Worm (Caenorhabditis elegans) whole organism, L3 larva: ENCODE results near the gene skr-21.
A peak's percentile ranks its signal among the peaks of the same experiment; 100 is the strongest.

ENCODE experiments used
- R02D3.7 ChIP-seq: fragments of 150-350 bp; optimal IDR thresholded peaks from 2 replicates; lab custom pipeline; 2014; ENCODE audit warnings: missing biosample characterization, missing genetic modification characterization
- aly-2 ChIP-seq: fragments of 150-350 bp; optimal IDR thresholded peaks from 2 replicates; lab custom pipeline; 2014; ENCODE audit warnings: missing biosample characterization, missing genetic modification characterization
- ama-1 ChIP-seq: fragments of 150-350 bp; optimal IDR thresholded peaks from 2 replicates; lab custom pipeline; 2018
- ceh-28 ChIP-seq: fragments of 150-350 bp; optimal IDR thresholded peaks from 2 replicates; lab custom pipeline; 2014; ENCODE audit warnings: missing biosample characterization, missing genetic modification reagents, missing genetic modification characterization
- ceh-82 ChIP-seq: fragments of 150-350 bp; optimal IDR thresholded peaks from 2 replicates; lab custom pipeline; 2014; ENCODE audit warnings: missing biosample characterization, missing genetic modification characterization
- ceh-9 ChIP-seq: sonication (generic microtip); optimal IDR thresholded peaks from 2 replicates; lab custom pipeline; 2018; ENCODE audit warnings: missing biosample characterization, missing genetic modification characterization
- daf-12 ChIP-seq: fragments of 150-350 bp; optimal IDR thresholded peaks from 2 replicates; lab custom pipeline; 2014; ENCODE audit warnings: missing biosample characterization, missing genetic modification reagents, missing genetic modification characterization
- egl-27 ChIP-seq: sonication (generic microtip); optimal IDR thresholded peaks from 4 replicates; lab custom pipeline; 2017; ENCODE audit warnings: missing biosample characterization, missing genetic modification reagents, missing genetic modification characterization
- egl-5 ChIP-seq: fragments of 150-350 bp; optimal IDR thresholded peaks from 2 replicates; lab custom pipeline; 2017; ENCODE audit warnings: missing biosample characterization, missing genetic modification reagents, missing genetic modification characterization, inconsistent platforms
- elt-1 ChIP-seq: fragments of 150-350 bp; optimal IDR thresholded peaks from 2 replicates; lab custom pipeline; 2014; ENCODE audit warnings: missing biosample characterization, missing genetic modification characterization
- elt-3 ChIP-seq, 3 experiments: fragments of 150-350 bp in 1 of 3; sonication (generic microtip) in 2 of 3; optimal IDR thresholded peaks; 2 replicates in 2 of 3; 4 replicates in 1 of 3; lab custom pipeline; 2014 to 2017; ENCODE audit warnings: missing biosample characterization in 3 of 3, missing genetic modification characterization in 3 of 3
- eor-1 ChIP-seq, 2 experiments: fragments of 150-350 bp; optimal IDR thresholded peaks; 2 replicates each; lab custom pipeline; 2014 to 2018; ENCODE audit warnings: missing biosample characterization in 2 of 2, missing genetic modification characterization in 2 of 2
- fkh-10 ChIP-seq: sonication (generic microtip); optimal IDR thresholded peaks from 2 replicates; lab custom pipeline; 2017; ENCODE audit warnings: missing biosample characterization, missing genetic modification reagents, missing genetic modification characterization
- fkh-2 ChIP-seq: fragments of 150-350 bp; optimal IDR thresholded peaks from 2 replicates; lab custom pipeline; 2014; ENCODE audit warnings: missing biosample characterization, missing genetic modification reagents, missing genetic modification characterization
- fos-1 ChIP-seq: fragments of 150-350 bp; optimal IDR thresholded peaks from 2 replicates; lab custom pipeline; 2014; ENCODE audit warnings: missing biosample characterization, missing genetic modification characterization
- jun-1 ChIP-seq: fragments of 150-350 bp; optimal IDR thresholded peaks from 2 replicates; lab custom pipeline; 2014; ENCODE audit warnings: missing biosample characterization, missing genetic modification reagents, missing genetic modification characterization
- lin-15B ChIP-seq: fragments of 150-350 bp; optimal IDR thresholded peaks from 2 replicates; lab custom pipeline; 2014; ENCODE audit warnings: missing biosample characterization, missing genetic modification characterization
- lin-39 ChIP-seq: fragments of 150-350 bp; optimal IDR thresholded peaks from 2 replicates; lab custom pipeline; 2018; ENCODE audit warnings: missing biosample characterization, missing genetic modification reagents, missing genetic modification characterization
- lsy-12 ChIP-seq: sonication (generic microtip); optimal IDR thresholded peaks from 2 replicates; lab custom pipeline; 2016; ENCODE audit warnings: mild to moderate bottlenecking, missing genetic modification characterization, missing compliant biosample characterization
- nhr-11 ChIP-seq: fragments of 150-350 bp; optimal IDR thresholded peaks from 2 replicates; lab custom pipeline; 2014; ENCODE audit warnings: missing biosample characterization, missing genetic modification characterization
- nhr-12 ChIP-seq: fragments of 150-350 bp; optimal IDR thresholded peaks from 2 replicates; lab custom pipeline; 2014; ENCODE audit warnings: missing biosample characterization, missing genetic modification characterization
- nhr-23 ChIP-seq: fragments of 150-350 bp; optimal IDR thresholded peaks from 2 replicates; lab custom pipeline; 2014; ENCODE audit warnings: missing biosample characterization, missing genetic modification reagents, missing genetic modification characterization
- nhr-237 ChIP-seq: fragments of 150-350 bp; optimal IDR thresholded peaks from 2 replicates; lab custom pipeline; 2014; ENCODE audit warnings: missing biosample characterization, missing genetic modification characterization
- nhr-25 ChIP-seq: sonication (generic microtip); optimal IDR thresholded peaks from 2 replicates; lab custom pipeline; 2017; ENCODE audit warnings: missing biosample characterization, missing genetic modification characterization
- nhr-28 ChIP-seq: fragments of 150-350 bp; optimal IDR thresholded peaks from 2 replicates; lab custom pipeline; 2014; ENCODE audit warnings: missing biosample characterization, missing genetic modification characterization
- nhr-67 ChIP-seq: fragments of 150-350 bp; optimal IDR thresholded peaks from 2 replicates; lab custom pipeline; 2014; ENCODE audit warnings: missing biosample characterization, missing genetic modification characterization
- pha-4 ChIP-seq: fragments of 150-350 bp; optimal IDR thresholded peaks from 2 replicates; lab custom pipeline; 2014; ENCODE audit warnings: missing biosample characterization, missing genetic modification reagents, missing genetic modification characterization
- sea-2 ChIP-seq: fragments of 150-350 bp; sonication (generic microtip); optimal IDR thresholded peaks from 4 replicates; lab custom pipeline; 2014; ENCODE audit warnings: missing biosample characterization, missing genetic modification reagents, missing genetic modification characterization
- skn-1 ChIP-seq: fragments of 150-350 bp; optimal IDR thresholded peaks from 2 replicates; lab custom pipeline; 2014; ENCODE audit warnings: missing biosample characterization, missing genetic modification characterization
- tbx-2 ChIP-seq: sonication (generic microtip); optimal IDR thresholded peaks from 2 replicates; lab custom pipeline; 2016; ENCODE audit warnings: mild to moderate bottlenecking, missing genetic modification characterization, missing compliant biosample characterization
- unc-62 ChIP-seq: fragments of 150-350 bp; sonication (generic microtip); optimal IDR thresholded peaks from 4 replicates; lab custom pipeline; 2014; ENCODE audit warnings: missing biosample characterization, missing genetic modification reagents, missing genetic modification characterization
- zag-1 ChIP-seq: fragments of 150-350 bp; optimal IDR thresholded peaks from 2 replicates; lab custom pipeline; 2014; ENCODE audit warnings: missing biosample characterization, missing genetic modification characterization
- ztf-11 ChIP-seq: fragments of 150-350 bp; optimal IDR thresholded peaks from 2 replicates; lab custom pipeline; 2014; ENCODE audit warnings: missing biosample characterization, missing genetic modification characterization
- ztf-4 ChIP-seq: fragments of 150-350 bp; optimal IDR thresholded peaks from 2 replicates; lab custom pipeline; 2014; ENCODE audit warnings: missing biosample characterization, missing genetic modification characterization

skr-21 gene

ce11 chrX:13201401-13201800 is 25.1 kb downstream of the skr-21 start, which contains the start of gene unc-9:
unc-9 (plus strand) TSS chrX:13201770.
- no peak for TF ChIP-seq nhr-28 (tag; lab: Kevin White, UChicago)
- no peak for TF ChIP-seq lin-15B (tag; lab: Kevin White, UChicago)
- no peak for TF ChIP-seq egl-27 (tag; lab: Kevin White, UChicago)
- peak; percentile 67 for TF ChIP-seq fkh-10 (GFP tag; lab: Kevin White, UChicago)
- no peak for TF ChIP-seq nhr-11 (tag; lab: Kevin White, UChicago)
- TF ChIP-seq pha-4 (tag; lab: Kevin White, UChicago), result no peak
- no peak for TF ChIP-seq ceh-9 (tag; lab: Kevin White, UChicago)

ce11 chrX:13200312-13200711 is 26.2 kb downstream of the skr-21 start:
- no peak for TF ChIP-seq skn-1 (tag; lab: Kevin White, UChicago)
- no peak for TF ChIP-seq elt-3 (tag; optimal IDR thresholded peaks at IDR 0.05; lab: Kevin White, UChicago)
- no peak for TF ChIP-seq nhr-237 (tag; lab: Kevin White, UChicago)
- TF ChIP-seq nhr-28 (tag; lab: Kevin White, UChicago), result no peak
- TF ChIP-seq zag-1 (tag; lab: Kevin White, UChicago), result no peak
- TF ChIP-seq sea-2 (GFP tag; lab: Kevin White, UChicago), result no peak
- peak; percentile 69 for TF ChIP-seq egl-5 (tag; lab: Kevin White, UChicago)

ce11 chrX:13198134-13198533 is 28.3 kb downstream of the skr-21 start:
- TF ChIP-seq eor-1 (tag; optimal IDR thresholded peaks at IDR 0.05; lab: Kevin White, UChicago), result no peak
- peak; percentile 29 for TF ChIP-seq fkh-10 (GFP tag; lab: Kevin White, UChicago)
- no peak for TF ChIP-seq jun-1 (tag; lab: Kevin White, UChicago)
- no peak for TF ChIP-seq ztf-4 (tag; lab: Kevin White, UChicago)
- TF ChIP-seq lin-39 (tag; lab: Kevin White, UChicago), result peak; percentile 0

ce11 chrX:13190912-13191311 is 35.6 kb downstream of the skr-21 start, which contains the start of gene gpa-6:
gpa-6 (plus strand) TSS chrX:13191212.
- TF ChIP-seq elt-1 (tag; lab: Kevin White, UChicago) (no peak), nhr-25 (no peak), ztf-11 (tag; lab: Kevin White, UChicago) (no peak), ceh-82 (tag; lab: Kevin White, UChicago) (no peak), egl-5 (tag; lab: Kevin White, UChicago) (no peak), nhr-237 (tag; lab: Kevin White, UChicago) (no peak), nhr-12 (tag; lab: Kevin White, UChicago) (no peak), tbx-2 (tag; lab: Kevin White, UChicago) (no peak), unc-62 (GFP tag; lab: Kevin White, UChicago) (no peak), lsy-12 (tag; lab: Kevin White, UChicago) (no peak), ceh-28 (tag; lab: Kevin White, UChicago) (no peak), R02D3.7 (tag; lab: Kevin White, UChicago) (no peak), zag-1 (tag; lab: Kevin White, UChicago) (no peak), fkh-2 (no peak), ceh-9 (tag; lab: Kevin White, UChicago) (no peak)
- TF ChIP-seq, all 47 proteins: peak for 0

ce11 chrX:13189861-13190260 is 36.6 kb downstream of the skr-21 start, which contains the start of gene cwp-5:
cwp-5 (minus strand) TSS chrX:13189961.
- TF ChIP-seq elt-1 (tag; lab: Kevin White, UChicago) (no peak), fos-1 (tag; lab: Kevin White, UChicago) (no peak), nhr-25 (no peak), zag-1 (tag; lab: Kevin White, UChicago) (no peak), ceh-28 (tag; lab: Kevin White, UChicago) (no peak), nhr-12 (tag; lab: Kevin White, UChicago) (no peak), daf-12 (tag; lab: Kevin White, UChicago) (no peak), tbx-2 (tag; lab: Kevin White, UChicago) (no peak), ztf-4 (tag; lab: Kevin White, UChicago) (no peak), nhr-67 (no peak)

ce11 chrX:13182012-13182411 is 44.5 kb downstream of the skr-21 start:
- TF ChIP-seq nhr-237 (tag; lab: Kevin White, UChicago), result no peak
- no peak for TF ChIP-seq ztf-4 (tag; lab: Kevin White, UChicago)
- no peak for TF ChIP-seq daf-12 (tag; lab: Kevin White, UChicago)
- no peak for TF ChIP-seq egl-27 (tag; lab: Kevin White, UChicago)
- no peak for TF ChIP-seq zag-1 (tag; lab: Kevin White, UChicago)
- TF ChIP-seq nhr-23 (tag; lab: Kevin White, UChicago), result no peak
- TF ChIP-seq elt-3 (tag; optimal IDR thresholded peaks at IDR 0.05; lab: Kevin White, UChicago), result no peak
- no peak for TF ChIP-seq lin-39 (tag; lab: Kevin White, UChicago)
- TF ChIP-seq aly-2 (tag; lab: Kevin White, UChicago), result no peak
- no peak for TF ChIP-seq ama-1 (lab: Kevin White, UChicago)
- TF ChIP-seq nhr-28 (tag; lab: Kevin White, UChicago), result no peak
